Worm (Caenorhabditis elegans): ENCODE data around the gene Y37E11B.6.

Gene Y37E11B.6

ce11 chrIV:3599126-3599525 lies at the start of gene Y37E11B.6:
Gene Y37E11B.6 (minus strand): TSS chrIV:3599306.
- TF ChIP-seq ceh-14 (tag; optimal IDR thresholded peaks at IDR 0.05) (no peak), unc-42 (tag; optimal IDR thresholded peaks at IDR 0.05) (peak; percentile 43), hlh-13 (GFP tag; optimal IDR thresholded peaks at IDR 0.05) (no peak)

ce11 chrIV:3648634-3649240 lies 49.6 kb upstream of the Y37E11B.6 start, which contains the start of gene CC8.2:
Gene CC8.2 (minus strand): TSS chrIV:3648684.
- no peak for TF ChIP-seq T23F11.4 (GFP tag; optimal IDR thresholded peaks at IDR 0.05)
- peak; percentile 51 for TF ChIP-seq elt-2 (tag; optimal IDR thresholded peaks at IDR 0.05)
- TF ChIP-seq C38D4.7 (GFP tag; optimal IDR thresholded peaks at IDR 0.05): no peak
- no peak for TF ChIP-seq lin-11 (tag; optimal IDR thresholded peaks at IDR 0.05)
- TF ChIP-seq ceh-18 (tag; optimal IDR thresholded peaks at IDR 0.05): peak; percentile 14
- TF ChIP-seq npax-4 (tag; optimal IDR thresholded peaks at IDR 0.05): no peak
- no peak for TF ChIP-seq tbx-2 (tag; optimal IDR thresholded peaks at IDR 0.05)
- TF ChIP-seq ama-1 (optimal IDR thresholded peaks at IDR 0.05): no peak
- peak; percentile 2 for TF ChIP-seq pqm-1 (tag; optimal IDR thresholded peaks at IDR 0.05)

- TF ChIP-seq tbx-7 (tag; optimal IDR thresholded peaks at IDR 0.05) (no peak), ceh-18 (tag; optimal IDR thresholded peaks at IDR 0.05) (peak; percentile 3), unc-42 (tag; optimal IDR thresholded peaks at IDR 0.05) (no peak), nhr-11 (tag; optimal IDR thresholded peaks at IDR 0.05) (no peak), unc-55 (GFP tag; optimal IDR thresholded peaks at IDR 0.05) (peak; percentile 10), ceh-14 (tag; optimal IDR thresholded peaks at IDR 0.05) (no peak), pag-3 (tag; optimal IDR thresholded peaks at IDR 0.05; ENCODE audit: borderline replicate concordance) (no peak)
These were observed 48.4 kb upstream of the Y37E11B.6 start for ce11 chrIV:3647551-3647950.

ce11 chrIV:3646338-3647154 lies 47.4 kb upstream of the Y37E11B.6 start:
- TF ChIP-seq elt-4 (tag; optimal IDR thresholded peaks at IDR 0.05): peak; percentile 60
- TF ChIP-seq pat-9 (tag; optimal IDR thresholded peaks at IDR 0.05): no peak

ce11 chrIV:3645487-3645886 lies 46.4 kb upstream of the Y37E11B.6 start:
- TF ChIP-seq hlh-6 (tag; optimal IDR thresholded peaks at IDR 0.05): no peak
- TF ChIP-seq ahr-1 (tag; optimal IDR thresholded peaks at IDR 0.05): no peak
- TF ChIP-seq fkh-10 (GFP tag; optimal IDR thresholded peaks at IDR 0.05): no peak
- no peak for TF ChIP-seq eyg-1 (tag; optimal IDR thresholded peaks at IDR 0.05)
- TF ChIP-seq C38D4.7 (GFP tag; optimal IDR thresholded peaks at IDR 0.05): no peak
- no peak for TF ChIP-seq fax-1 (tag; optimal IDR thresholded peaks at IDR 0.05)
- no peak for TF ChIP-seq ceh-30 (tag; optimal IDR thresholded peaks at IDR 0.05)
- no peak for TF ChIP-seq ref-2 (tag; optimal IDR thresholded peaks at IDR 0.05)
- no peak for TF ChIP-seq zip-5 (tag; optimal IDR thresholded peaks at IDR 0.05)
- TF ChIP-seq npax-4 (tag; optimal IDR thresholded peaks at IDR 0.05): no peak
- no peak for TF ChIP-seq hlh-30 (tag; optimal IDR thresholded peaks at IDR 0.05; ENCODE audit: insufficient read depth)
- no peak for TF ChIP-seq hlh-8 (tag; optimal IDR thresholded peaks at IDR 0.05)
- TF ChIP-seq ceh-14 (tag; optimal IDR thresholded peaks at IDR 0.05): no peak
- TF ChIP-seq elt-2 (tag; optimal IDR thresholded peaks at IDR 0.05): no peak
- TF ChIP-seq hlh-15 (tag; optimal IDR thresholded peaks at IDR 0.05): no peak

- TF ChIP-seq eyg-1 (tag; optimal IDR thresholded peaks at IDR 0.05) (no peak), lin-11 (tag; optimal IDR thresholded peaks at IDR 0.05) (no peak), ref-2 (tag; optimal IDR thresholded peaks at IDR 0.05) (no peak), ama-1 (optimal IDR thresholded peaks at IDR 0.05) (no peak), pax-1 (tag; optimal IDR thresholded peaks at IDR 0.05) (no peak), fkh-6 (tag; optimal IDR thresholded peaks at IDR 0.05) (no peak), K09A11.1 (tag; optimal IDR thresholded peaks at IDR 0.05; ENCODE audit: insufficient read depth) (no peak), hlh-6 (tag; optimal IDR thresholded peaks at IDR 0.05) (no peak), dmd-4 (tag; optimal IDR thresholded peaks at IDR 0.05; ENCODE audit: borderline replicate concordance) (no peak), mec-3 (tag; optimal IDR thresholded peaks at IDR 0.05; ENCODE audit: borderline replicate concordance) (no peak), hlh-30 (tag; optimal IDR thresholded peaks at IDR 0.05; ENCODE audit: insufficient read depth) (no peak), ceh-31 (tag; optimal IDR thresholded peaks at IDR 0.05) (no peak), hlh-8 (tag; optimal IDR thresholded peaks at IDR 0.05) (no peak), K02D7.2 (tag; optimal IDR thresholded peaks at IDR 0.05) (no peak), ceh-34 (tag; optimal IDR thresholded peaks at IDR 0.05) (no peak), elt-2 (tag; optimal IDR thresholded peaks at IDR 0.05) (no peak), pha-2 (tag; optimal IDR thresholded peaks at IDR 0.05) (no peak), ceh-24 (tag; optimal IDR thresholded peaks at IDR 0.05) (no peak), ahr-1 (tag; optimal IDR thresholded peaks at IDR 0.05) (no peak)
These were observed 45.8 kb upstream of the Y37E11B.6 start for ce11 chrIV:3644863-3645378.

All from whole organism, late embryonic.